Worm (Caenorhabditis elegans) whole organism, young adult: ENCODE data around the gene toca-2.

ENCODE experiments used
- B0261.1 ChIP-seq: sonication (generic microtip); optimal IDR thresholded peaks from 2 replicates; lab custom pipeline; 2016; ENCODE audit warnings: mild to moderate bottlenecking, missing genetic modification characterization, moderate library complexity, missing compliant biosample characterization
- C06A6.2 ChIP-seq: fragments of 200-800 bp; sonication (Bioruptor generic); conservative IDR thresholded peaks from 2 replicates; pipeline ENCODE4 v1.3.6; 2022; ENCODE audit warnings: missing genetic modification characterization, missing compliant biosample characterization
- C17E4.6 ChIP-seq: fragments of 200-800 bp; sonication (Bioruptor generic); IDR thresholded peaks from 2 replicates; pipeline ENCODE4 v1.3.6; 2022; ENCODE audit warnings: missing genetic modification reagents, missing genetic modification characterization, missing compliant biosample characterization
- F23B12.7 ChIP-seq: sonication (generic microtip); optimal IDR thresholded peaks from 2 replicates; lab custom pipeline; 2017; ENCODE audit warnings: missing genetic modification characterization, mild to moderate bottlenecking, missing compliant biosample characterization, antibody characterized with exemption, moderate library complexity; ENCODE audit not compliant: insufficient read depth
- F33H1.4 ChIP-seq: fragments of 200-800 bp; sonication (Bioruptor generic); IDR thresholded peaks from 2 replicates; pipeline ENCODE4 v1.3.6; 2022; ENCODE audit warnings: missing genetic modification reagents, missing genetic modification characterization, missing compliant biosample characterization
- F39B2.1 ChIP-seq: fragments of 200-800 bp; sonication (Bioruptor generic); IDR thresholded peaks from 2 replicates; pipeline ENCODE4 v1.3.6; 2022; ENCODE audit warnings: missing genetic modification reagents, missing genetic modification characterization, missing compliant biosample characterization
- F55B11.4 ChIP-seq: sonication (generic microtip); optimal IDR thresholded peaks from 2 replicates; lab custom pipeline; 2016; ENCODE audit warnings: missing compliant biosample characterization, missing genetic modification characterization, borderline replicate concordance; ENCODE audit not compliant: insufficient read depth
- K11D2.4 ChIP-seq: fragments of 200-800 bp; sonication (Bioruptor generic); IDR thresholded peaks from 2 replicates; pipeline ENCODE4 v1.3.6; 2022; ENCODE audit warnings: missing genetic modification reagents, missing genetic modification characterization, missing compliant biosample characterization
- K12H6.12 ChIP-seq: fragments of 200-800 bp; sonication (Bioruptor generic); optimal IDR thresholded peaks from 2 replicates; lab custom pipeline; 2018; ENCODE audit warnings: mild to moderate bottlenecking, missing genetic modification characterization, missing compliant biosample characterization
- T07F8.4 ChIP-seq: sonication (generic microtip); optimal IDR thresholded peaks from 2 replicates; lab custom pipeline; 2016; ENCODE audit warnings: mild to moderate bottlenecking, missing genetic modification characterization, moderate library complexity, missing compliant biosample characterization
- T26A5.8 ChIP-seq: sonication (generic microtip); optimal IDR thresholded peaks from 2 replicates; lab custom pipeline; 2016; ENCODE audit warnings: missing genetic modification characterization, missing compliant biosample characterization
- Y56A3A.18 ChIP-seq: fragments of 200-800 bp; sonication (Bioruptor generic); IDR thresholded peaks from 2 replicates; pipeline ENCODE4 v1.3.6; 2022; ENCODE audit warnings: missing genetic modification reagents, missing genetic modification characterization, missing compliant biosample characterization
- ama-1 ChIP-seq, 3 experiments: fragments of 150-350 bp in 1 of 3; sonication (generic microtip) in 2 of 3; optimal IDR thresholded peaks; 2 replicates each; lab custom pipeline; 2014 to 2018; ENCODE audit warnings: missing biosample characterization in 2 of 3, missing genetic modification characterization in 2 of 3, missing genetic modification reagents in 2 of 3
- aptf-3 ChIP-seq: fragments of 200-800 bp; sonication (Bioruptor generic); IDR thresholded peaks from 2 replicates; pipeline ENCODE4 v1.3.6; 2022; ENCODE audit warnings: missing genetic modification characterization, missing compliant biosample characterization
- athp-1 ChIP-seq: sonication (generic microtip); optimal IDR thresholded peaks from 2 replicates; lab custom pipeline; 2017; ENCODE audit warnings: mild to moderate bottlenecking, missing genetic modification characterization, missing compliant biosample characterization
- attf-5 ChIP-seq: fragments of 200-800 bp; sonication (Bioruptor generic); optimal IDR thresholded peaks from 2 replicates; lab custom pipeline; 2018; ENCODE audit warnings: mild to moderate bottlenecking, missing genetic modification characterization, missing compliant biosample characterization
- cebp-1 ChIP-seq, 2 experiments: fragments of 200-800 bp in 1 of 2; sonication (Bioruptor generic) in 1 of 2; sonication (generic microtip) in 1 of 2; IDR thresholded peaks in 1 of 2; optimal IDR thresholded peaks in 1 of 2; 2 replicates each; pipeline versions ENCODE4 v1.3.6 to Lab custom; 2017 to 2022; ENCODE audit warnings: missing compliant biosample characterization in 2 of 2, missing genetic modification characterization in 2 of 2, mild to moderate bottlenecking in 1 of 2, missing genetic modification reagents in 1 of 2, moderate library complexity in 1 of 2
- ceh-27 ChIP-seq: fragments of 200-800 bp; sonication (Bioruptor generic); optimal IDR thresholded peaks from 2 replicates; lab custom pipeline; 2018; ENCODE audit warnings: mild to moderate bottlenecking, missing genetic modification characterization, moderate library complexity, missing compliant biosample characterization
- die-1 ChIP-seq: sonication (generic microtip); optimal IDR thresholded peaks from 2 replicates; lab custom pipeline; 2016; ENCODE audit warnings: missing genotype, mild to moderate bottlenecking, missing genetic modification characterization, missing compliant biosample characterization
- dox-1 ChIP-seq: fragments of 200-800 bp; sonication (Bioruptor generic); IDR thresholded peaks from 2 replicates; pipeline ENCODE4 v1.3.6; 2022; ENCODE audit warnings: missing genetic modification reagents, missing genetic modification characterization, missing compliant biosample characterization
- dpl-1 ChIP-seq: fragments of 150-350 bp; optimal IDR thresholded peaks from 2 replicates; lab custom pipeline; 2014; ENCODE audit warnings: missing biosample characterization, missing genetic modification reagents, missing genetic modification characterization
- egrh-3 ChIP-seq: fragments of 200-800 bp; sonication (Bioruptor generic); IDR thresholded peaks from 2 replicates; pipeline ENCODE4 v1.3.6; 2022; ENCODE audit warnings: missing genetic modification reagents, missing genetic modification characterization, missing compliant biosample characterization
- hlh-26 ChIP-seq: fragments of 200-800 bp; sonication (Bioruptor generic); conservative IDR thresholded peaks from 2 replicates; pipeline ENCODE4 v1.3.6; 2022; ENCODE audit warnings: missing genetic modification reagents, missing genetic modification characterization, missing compliant biosample characterization
- hmg-20 ChIP-seq: fragments of 200-800 bp; sonication (Bioruptor generic); IDR thresholded peaks from 2 replicates; pipeline ENCODE4 v1.3.6; 2022; ENCODE audit warnings: missing genetic modification reagents, missing genetic modification characterization, missing compliant biosample characterization
- hsf-1 ChIP-seq: fragments of 200-800 bp; sonication (Bioruptor generic); IDR thresholded peaks from 2 replicates; pipeline ENCODE4 v1.3.6; 2022; ENCODE audit warnings: missing genetic modification reagents, missing genetic modification characterization, missing compliant biosample characterization
- lag-1 ChIP-seq: fragments of 200-800 bp; sonication (Bioruptor generic); IDR thresholded peaks from 2 replicates; pipeline ENCODE4 v1.3.6; 2022; ENCODE audit warnings: missing genetic modification reagents, missing genetic modification characterization, missing compliant biosample characterization
- let-607 ChIP-seq, 2 experiments: fragments of 200-800 bp in 1 of 2; sonication (Bioruptor generic) in 1 of 2; sonication (generic microtip) in 1 of 2; optimal IDR thresholded peaks; 2 replicates each; lab custom pipeline; 2016 to 2018; ENCODE audit warnings: mild to moderate bottlenecking in 2 of 2, missing compliant biosample characterization in 2 of 2, missing genetic modification characterization in 2 of 2, moderate library complexity in 2 of 2, missing genotype in 1 of 2
- lin-26 ChIP-seq: fragments of 200-800 bp; sonication (Bioruptor generic); IDR thresholded peaks from 2 replicates; pipeline ENCODE4 v1.3.6; 2022; ENCODE audit warnings: missing genetic modification reagents, missing genetic modification characterization, missing compliant biosample characterization
- lin-35 ChIP-seq, 3 experiments: fragments of 150-350 bp in 2 of 3; sonication (generic microtip) in 1 of 3; optimal IDR thresholded peaks; 2 replicates each; lab custom pipeline; 2014 to 2018; ENCODE audit warnings: missing biosample characterization in 3 of 3, missing genetic modification characterization in 3 of 3, missing genetic modification reagents in 3 of 3
- lsl-1 ChIP-seq: fragments of 200-800 bp; sonication (Bioruptor generic); optimal IDR thresholded peaks from 2 replicates; lab custom pipeline; 2018; ENCODE audit warnings: mild to moderate bottlenecking, missing genetic modification characterization, moderate library complexity, missing compliant biosample characterization
- mcd-1 ChIP-seq: fragments of 200-800 bp; sonication (Bioruptor generic); IDR thresholded peaks from 2 replicates; pipeline ENCODE4 v1.3.6; 2022; ENCODE audit warnings: missing genetic modification reagents, missing genetic modification characterization, missing compliant biosample characterization
- nfyb-1 ChIP-seq: fragments of 200-800 bp; sonication (Bioruptor generic); IDR thresholded peaks from 2 replicates; pipeline ENCODE4 v1.3.6; 2022; ENCODE audit warnings: missing genetic modification reagents, missing genetic modification characterization, missing compliant biosample characterization
- nhr-120 ChIP-seq: fragments of 200-800 bp; sonication (Bioruptor generic); IDR thresholded peaks from 2 replicates; pipeline ENCODE4 v1.3.6; 2022; ENCODE audit warnings: missing genetic modification characterization, missing compliant biosample characterization
- nhr-80 ChIP-seq: sonication (generic microtip); optimal IDR thresholded peaks from 2 replicates; lab custom pipeline; 2016; ENCODE audit warnings: missing genetic modification characterization, missing compliant biosample characterization
- pha-4 ChIP-seq: fragments of 150-350 bp; sonication (generic microtip); optimal IDR thresholded peaks from 2 replicates; lab custom pipeline; 2014; ENCODE audit warnings: missing biosample characterization, missing genetic modification reagents, missing genetic modification characterization
- rcor-1 ChIP-seq: fragments of 200-800 bp; sonication (Bioruptor generic); IDR thresholded peaks from 2 replicates; pipeline ENCODE4 v1.3.6; 2022; ENCODE audit warnings: missing genetic modification reagents, missing genetic modification characterization, missing compliant biosample characterization
- rec-8 ChIP-seq, 2 experiments: sonication (generic microtip); optimal IDR thresholded peaks; 2 replicates each; lab custom pipeline; 2016; ENCODE audit warnings: mild to moderate bottlenecking in 2 of 2, missing genetic modification characterization in 2 of 2, missing genetic modification reagents in 2 of 2, missing genotype in 2 of 2, missing biosample characterization in 1 of 2, missing compliant biosample characterization in 1 of 2, moderate library complexity in 1 of 2
- repo-1 ChIP-seq: sonication (generic microtip); optimal IDR thresholded peaks from 2 replicates; lab custom pipeline; 2017; ENCODE audit warnings: mild to moderate bottlenecking, missing genetic modification characterization, missing compliant biosample characterization
- rpc-1 ChIP-seq, 2 experiments: fragments of 150-350 bp in 1 of 2; sonication (generic microtip) in 1 of 2; optimal IDR thresholded peaks; 2 replicates each; lab custom pipeline; 2014 to 2018; ENCODE audit warnings: missing biosample characterization in 1 of 2, missing genetic modification characterization in 1 of 2, missing genetic modification reagents in 1 of 2, missing genotype in 1 of 2
- tbx-9 ChIP-seq: sonication (generic microtip); optimal IDR thresholded peaks from 2 replicates; lab custom pipeline; 2016; ENCODE audit warnings: borderline replicate concordance, missing genetic modification characterization, inconsistent platforms, missing compliant biosample characterization
- zfh-2 ChIP-seq: fragments of 200-800 bp; sonication (Bioruptor generic); conservative IDR thresholded peaks from 2 replicates; pipeline ENCODE4 v1.3.6; 2022; ENCODE audit warnings: missing genetic modification reagents, missing genetic modification characterization, missing compliant biosample characterization
- zim-3 ChIP-seq: sonication (generic microtip); optimal IDR thresholded peaks from 2 replicates; lab custom pipeline; 2017; ENCODE audit warnings: mild to moderate bottlenecking, missing genetic modification characterization, moderate library complexity, missing compliant biosample characterization
- ztf-18 ChIP-seq: sonication (generic microtip); optimal IDR thresholded peaks from 2 replicates; lab custom pipeline; 2016; ENCODE audit warnings: missing genotype, mild to moderate bottlenecking, missing genetic modification characterization, missing compliant biosample characterization
- ztf-22 ChIP-seq: fragments of 200-800 bp; sonication (Bioruptor generic); optimal IDR thresholded peaks from 2 replicates; lab custom pipeline; 2018; ENCODE audit warnings: mild to moderate bottlenecking, missing genetic modification characterization, moderate library complexity, missing compliant biosample characterization

The toca-2 gene

DNA sequence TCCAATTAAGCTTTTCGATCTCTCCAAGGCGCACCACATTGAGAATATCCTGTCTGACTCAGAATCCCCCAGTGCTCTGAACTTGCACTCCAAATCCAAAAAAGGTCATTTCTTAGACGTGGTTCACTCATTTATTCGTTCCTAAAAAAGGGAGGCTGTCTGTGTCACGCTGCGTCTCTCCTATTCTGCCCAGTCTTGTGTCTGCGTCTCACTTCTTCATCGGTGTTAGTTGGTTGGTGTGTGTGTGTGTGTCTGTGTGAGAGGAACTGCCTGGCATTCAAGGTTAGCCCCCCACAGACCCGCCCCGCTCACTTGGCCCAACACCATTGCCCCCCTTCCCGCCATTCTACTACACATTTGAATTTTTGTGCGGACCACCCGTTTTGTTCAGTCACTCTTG lies 38.2 kb upstream of the toca-2 start (continued):
- TF ChIP-seq ama-1 (optimal IDR thresholded peaks at IDR 0.05; lab: Kevin White, UChicago) (no peak), ama-1 (GFP tag; optimal IDR thresholded peaks at IDR 0.05; lab: Kevin White, UChicago) (no peak), F23B12.7 (tag; lab: Kevin White, UChicago) (no peak), aptf-3 (GFP tag; lab: Robert Waterston, UW) (no peak), lag-1 (no peak), hlh-26 (GFP tag; lab: Robert Waterston, UW) (no peak), zim-3 (tag; lab: Kevin White, UChicago) (no peak), rpc-1 (optimal IDR thresholded peaks at IDR 0.05; lab: Kevin White, UChicago) (no peak), rpc-1 (tag; optimal IDR thresholded peaks at IDR 0.05; lab: Kevin White, UChicago) (no peak), tbx-9 (tag; lab: Kevin White, UChicago) (no peak), lin-35 (GFP tag; optimal IDR thresholded peaks at IDR 0.05; lab: Kevin White, UChicago) (no peak), K12H6.12 (peak; percentile 8), rcor-1 (GFP tag; lab: Robert Waterston, UW) (0 out of 2 replicates have a peak, but pooled peaks have one; percentile 39), athp-1 (tag; lab: Kevin White, UChicago) (no peak), C06A6.2 (GFP tag; lab: Robert Waterston, UW) (no peak), rec-8 (tag; optimal IDR thresholded peaks at IDR 0.05; lab: Kevin White, UChicago) (no peak), dpl-1 (no peak), ztf-22 (no peak), Y56A3A.18 (GFP tag; lab: Robert Waterston, UW) (no peak), repo-1 (tag; lab: Kevin White, UChicago) (no peak), F39B2.1 (GFP tag; lab: Robert Waterston, UW) (no peak), attf-5 (peak; percentile 10), die-1 (tag; lab: Kevin White, UChicago) (no peak), mcd-1 (GFP tag; lab: Robert Waterston, UW) (peak; percentile 31; the same call in 1 of the 2 replicates), T07F8.4 (no peak), F33H1.4 (GFP tag; lab: Robert Waterston, UW) (no peak), hmg-20 (GFP tag; lab: Robert Waterston, UW) (no peak), lin-26 (0 out of 2 replicates have a peak, but pooled peaks have one; percentile 15), cebp-1 (GFP tag; IDR thresholded peaks at IDR 0.05; lab: Robert Waterston, UW) (no peak), cebp-1 (tag; optimal IDR thresholded peaks at IDR 0.05; lab: Kevin White, UChicago) (peak; percentile 42)

DNA sequence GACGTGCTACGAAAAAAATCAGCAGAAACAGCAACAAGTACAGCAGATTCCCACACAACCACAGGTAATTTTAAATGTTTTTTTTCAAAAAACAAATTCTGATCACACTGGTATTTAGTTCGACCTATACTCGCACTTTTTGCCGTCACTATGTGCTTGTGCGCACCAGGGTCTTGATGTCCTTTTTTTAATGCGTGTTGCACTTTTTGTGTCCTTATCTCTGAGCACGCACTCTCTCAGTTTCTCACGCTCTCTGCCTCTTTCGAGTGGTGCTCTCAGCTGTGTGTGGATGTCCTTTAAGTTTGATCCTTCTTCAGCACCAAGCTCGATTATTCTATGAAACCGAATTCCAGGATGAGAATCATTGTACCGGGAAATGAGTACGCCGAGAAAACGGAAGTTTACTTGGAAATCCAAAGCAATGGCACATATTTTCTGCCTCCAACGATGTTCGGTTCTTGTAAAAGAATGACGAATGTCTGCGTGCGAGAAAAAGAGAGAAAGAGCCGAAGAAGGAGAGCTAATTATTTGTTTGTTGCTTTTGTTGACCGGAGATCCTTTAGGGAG lies 37.2 kb upstream of the toca-2 start:
- TF ChIP-seq lsl-1 (no peak), F55B11.4 (tag; lab: Kevin White, UChicago) (no peak), T26A5.8 (tag; lab: Kevin White, UChicago) (no peak), B0261.1 (tag; lab: Kevin White, UChicago) (no peak), pha-4 (tag; lab: Kevin White, UChicago) (no peak), cebp-1 (GFP tag; IDR thresholded peaks at IDR 0.05; lab: Robert Waterston, UW) (no peak), cebp-1 (tag; optimal IDR thresholded peaks at IDR 0.05; lab: Kevin White, UChicago) (no peak), athp-1 (tag; lab: Kevin White, UChicago) (no peak), K11D2.4 (GFP tag; lab: Robert Waterston, UW) (no peak), repo-1 (tag; lab: Kevin White, UChicago) (no peak), ceh-27 (GFP tag; lab: Kevin White, UChicago) (peak; percentile 46), nhr-80 (tag; lab: Kevin White, UChicago) (peak; percentile 42), zfh-2 (GFP tag; lab: Robert Waterston, UW) (0 out of 2 replicates have a peak, but pooled peaks have one; percentile 7), tbx-9 (tag; lab: Kevin White, UChicago) (no peak), nfyb-1 (0 out of 2 replicates have a peak, but pooled peaks have one; percentile 30), lin-35 (GFP tag; optimal IDR thresholded peaks at IDR 0.05; lab: Kevin White, UChicago) (no peak), C17E4.6 (GFP tag; lab: Robert Waterston, UW) (no peak), let-607 (tag; optimal IDR thresholded peaks at IDR 0.05; lab: Kevin White, UChicago) (no peak), hsf-1 (GFP tag; lab: Robert Waterston, UW) (no peak), dox-1 (0 out of 2 replicates have a peak, but pooled peaks have one; percentile 14), F33H1.4 (GFP tag; lab: Robert Waterston, UW) (no peak), ztf-22 (no peak), egrh-3 (GFP tag; lab: Robert Waterston, UW) (no peak), ztf-18 (no peak), nhr-120 (GFP tag; lab: Robert Waterston, UW) (no peak)
